Worm (Caenorhabditis elegans): ENCODE data around the gene srd-70.

The srd-70 gene

DNA sequence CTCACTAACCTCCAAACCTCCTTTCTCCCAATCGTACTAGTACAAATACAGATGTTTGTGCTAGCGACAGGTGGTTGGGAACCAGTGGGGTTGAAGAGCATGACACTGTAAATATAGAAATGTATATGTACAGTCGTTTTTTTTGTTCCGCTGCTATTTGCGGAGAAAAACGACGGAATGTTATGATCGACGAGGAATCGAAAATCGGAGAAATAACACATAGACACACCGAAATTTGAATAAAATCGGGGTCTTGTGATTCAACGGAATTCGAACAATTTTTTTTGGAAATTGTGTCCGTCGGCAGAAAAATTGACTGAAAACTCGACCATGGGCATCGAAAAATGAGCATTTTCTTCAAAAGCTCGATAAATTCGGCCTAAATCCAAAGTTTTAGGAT, 42.3 kb upstream of the srd-70 start, which contains the start of gene F53H2.3:
Gene F53H2.3 (minus strand): TSS at position 101 of the 400 bp plus-strand sequence.
- TF ChIP-seq ceh-62 (tag; optimal IDR thresholded peaks at IDR 0.05) (no peak), zag-1 (tag; optimal IDR thresholded peaks at IDR 0.05) (no peak), zip-11 (GFP tag; IDR thresholded peaks at IDR 0.05) (no peak), cey-2 (tag; optimal IDR thresholded peaks at IDR 0.05; ENCODE audit: borderline replicate concordance, insufficient read depth) (no peak), vab-7 (GFP tag; IDR thresholded peaks at IDR 0.05) (no peak), nhr-28 (tag; optimal IDR thresholded peaks at IDR 0.05) (no peak), ZK337.2 (GFP tag; IDR thresholded peaks at IDR 0.05) (no peak), nhr-42 (GFP tag; IDR thresholded peaks at IDR 0.05) (no peak), fos-1 (tag; optimal IDR thresholded peaks at IDR 0.05) (no peak), snpc-4 (tag; optimal IDR thresholded peaks at IDR 0.05) (no peak), spr-3 (GFP tag; optimal IDR thresholded peaks at IDR 0.05) (no peak), lim-7 (GFP tag; IDR thresholded peaks at IDR 0.05) (no peak), dmd-8 (GFP tag; IDR thresholded peaks at IDR 0.05) (no peak), F44E2.7 (GFP tag; IDR thresholded peaks at IDR 0.05) (no peak), egl-27 (tag; optimal IDR thresholded peaks at IDR 0.05) (no peak), arid-1 (GFP tag; conservative IDR thresholded peaks at IDR 0.05) (no peak), nhr-25 (tag; optimal IDR thresholded peaks at IDR 0.05; ENCODE audit: borderline replicate concordance, insufficient read depth) (no peak), zip-2 (tag; optimal IDR thresholded peaks at IDR 0.05) (no peak), nhr-10 (tag; optimal IDR thresholded peaks at IDR 0.05) (no peak), ceh-20 (GFP tag; IDR thresholded peaks at IDR 0.05) (no peak)

ce11 chrV:20412225-20412624, 41.7 kb upstream of the srd-70 start:
- TF ChIP-seq set-16 (GFP tag; IDR thresholded peaks at IDR 0.05) = no peak
- TF ChIP-seq nhr-111 (GFP tag; optimal IDR thresholded peaks at IDR 0.05) = no peak
- no peak for TF ChIP-seq zip-11 (GFP tag; IDR thresholded peaks at IDR 0.05)
- TF ChIP-seq dmd-6 (GFP tag; IDR thresholded peaks at IDR 0.05) = peak; percentile 94
- TF ChIP-seq nhr-48 (tag; optimal IDR thresholded peaks at IDR 0.05) = peak; percentile 51
- TF ChIP-seq ctbp-1 (GFP tag; IDR thresholded peaks at IDR 0.05) = no peak
- TF ChIP-seq pha-4 (GFP tag; IDR thresholded peaks at IDR 0.05) = peak; percentile 29; the same call in 1 of the 2 replicates
- no peak for TF ChIP-seq pha-4 (tag; optimal IDR thresholded peaks at IDR 0.05)
- TF ChIP-seq hlh-11 (tag; optimal IDR thresholded peaks at IDR 0.05) = peak; percentile 75
- TF ChIP-seq ztf-7 (tag; optimal IDR thresholded peaks at IDR 0.05) = no peak
- TF ChIP-seq egl-27 (tag; optimal IDR thresholded peaks at IDR 0.05) = no peak
- no peak for TF ChIP-seq Y105C5A.15 (GFP tag; IDR thresholded peaks at IDR 0.05)
- TF ChIP-seq spr-1 (tag; optimal IDR thresholded peaks at IDR 0.05) = no peak
- no peak for TF ChIP-seq lir-3 (tag; optimal IDR thresholded peaks at IDR 0.05)
- no peak for TF ChIP-seq lin-15B (tag; optimal IDR thresholded peaks at IDR 0.05)
- TF ChIP-seq Y5F2A.4 (GFP tag; optimal IDR thresholded peaks at IDR 0.05) = no peak
- TF ChIP-seq sdz-12 (GFP tag; optimal IDR thresholded peaks at IDR 0.05) = no peak
- TF ChIP-seq lsy-2 (tag; optimal IDR thresholded peaks at IDR 0.05) = no peak
- no peak for TF ChIP-seq hif-1 (tag; optimal IDR thresholded peaks at IDR 0.05)
- TF ChIP-seq mdl-1 (tag; optimal IDR thresholded peaks at IDR 0.05) = peak in 1 of 2 experiments; percentile 0
- no peak for TF ChIP-seq lin-39 (tag; optimal IDR thresholded peaks at IDR 0.05)
- no peak for TF ChIP-seq nhr-42 (GFP tag; IDR thresholded peaks at IDR 0.05)
- TF ChIP-seq pqm-1 (tag; optimal IDR thresholded peaks at IDR 0.05) = peak; percentile 31
- no peak for TF ChIP-seq mdt-29 (GFP tag; IDR thresholded peaks at IDR 0.05)
- 0 out of 2 replicates have a peak, but pooled peaks have one; percentile 42 for TF ChIP-seq ceh-20 (GFP tag; IDR thresholded peaks at IDR 0.05)
- no peak for TF ChIP-seq F49E8.2 (tag; optimal IDR thresholded peaks at IDR 0.05; ENCODE audit: borderline replicate concordance)
- TF ChIP-seq nhr-41 (GFP tag; IDR thresholded peaks at IDR 0.05) = no peak
- TF ChIP-seq ZK337.2 (GFP tag; IDR thresholded peaks at IDR 0.05) = no peak
- TF ChIP-seq zfp-3 (GFP tag; conservative IDR thresholded peaks at IDR 0.05) = no peak
- no peak for TF ChIP-seq snpc-4 (tag; optimal IDR thresholded peaks at IDR 0.05)
- peak; percentile 30 for TF ChIP-seq nhr-77 (tag; optimal IDR thresholded peaks at IDR 0.05)
- TF ChIP-seq rbr-2 (tag; optimal IDR thresholded peaks at IDR 0.05) = no peak
- TF ChIP-seq tra-1 (GFP tag; IDR thresholded peaks at IDR 0.05) = 0 out of 2 replicates have a peak, but pooled peaks have one; percentile 67
- no peak for TF ChIP-seq jun-1 (tag; optimal IDR thresholded peaks at IDR 0.05)
- no peak for TF ChIP-seq F10B5.3 (tag; optimal IDR thresholded peaks at IDR 0.05)
- TF ChIP-seq attf-4 (tag; optimal IDR thresholded peaks at IDR 0.05) = no peak
- TF ChIP-seq zag-1 (tag; optimal IDR thresholded peaks at IDR 0.05) = no peak

Data from whole organism, L4 larva.